Fruit fly (Drosophila melanogaster) whole organism, wandering third instar larva: ENCODE data around the gene corto.

Experiments
- Abd-B ChIP-seq: fragments of >200 bp; optimal IDR thresholded peaks from 2 replicates; lab custom pipeline; 2017; ENCODE audit warnings: missing biosample characterization, missing genetic modification characterization
- CG32264 ChIP-seq: fragments of 200-800 bp; sonication (Bioruptor generic); optimal IDR thresholded peaks from 2 replicates; lab custom pipeline; 2016; ENCODE audit warnings: missing biosample characterization, missing genetic modification characterization
- CG9705 ChIP-seq: fragments of 200-800 bp; sonication (Bioruptor generic); optimal IDR thresholded peaks from 2 replicates; lab custom pipeline; 2018; ENCODE audit warnings: missing biosample characterization, mild to moderate bottlenecking, missing genetic modification characterization
- CrebA ChIP-seq: fragments of 200-800 bp; sonication (Bioruptor generic); optimal IDR thresholded peaks from 2 replicates; lab custom pipeline; 2016; ENCODE audit warnings: missing biosample characterization, mild to moderate bottlenecking, missing genetic modification characterization, borderline replicate concordance
- Dfd ChIP-seq: fragments of >200 bp; optimal IDR thresholded peaks from 2 replicates; lab custom pipeline; 2017; ENCODE audit warnings: missing biosample characterization, missing genetic modification characterization
- Dif ChIP-seq: fragments of 200-275, 200-300 bp; sonication (Bioruptor generic); optimal IDR thresholded peaks from 2 replicates; lab custom pipeline; 2018; ENCODE audit warnings: missing biosample characterization, missing genetic modification characterization; ENCODE audit not compliant: partially characterized antibody
- GATAd ChIP-seq: sonication (Bioruptor generic); optimal IDR thresholded peaks from 2 replicates; lab custom pipeline; 2016; ENCODE audit warnings: missing biosample characterization, missing genetic modification characterization
- HLH106 ChIP-seq: fragments of 200-800 bp; optimal IDR thresholded peaks from 3 replicates; lab custom pipeline; 2019; ENCODE audit warnings: missing biosample characterization, mild to moderate bottlenecking, missing genetic modification characterization, moderate library complexity
- Hnf4 ChIP-seq: fragments of 200-800 bp; sonication (Bioruptor generic); optimal IDR thresholded peaks from 2 replicates; lab custom pipeline; 2016; ENCODE audit warnings: missing biosample characterization, mild to moderate bottlenecking, missing genetic modification characterization
- Hr78 ChIP-seq: fragments of >200 bp; optimal IDR thresholded peaks from 2 replicates; lab custom pipeline; 2017; ENCODE audit warnings: missing biosample characterization, missing genetic modification characterization
- Hr83 ChIP-seq: fragments of 200-300 bp; sonication (Bioruptor generic); optimal IDR thresholded peaks from 2 replicates; lab custom pipeline; 2016; ENCODE audit warnings: missing biosample characterization, mild to moderate bottlenecking, missing genetic modification characterization, moderate library complexity; ENCODE audit not compliant: poor library complexity, severe bottlenecking
- Jra ChIP-seq: sonication (Bioruptor generic); optimal IDR thresholded peaks from 2 replicates; lab custom pipeline; 2016; ENCODE audit warnings: missing biosample characterization, missing genetic modification characterization
- Mio ChIP-seq: sonication (Bioruptor generic); optimal IDR thresholded peaks from 2 replicates; lab custom pipeline; 2016; ENCODE audit warnings: missing biosample characterization, missing genetic modification characterization
- Myc ChIP-seq: fragments of >200 bp; optimal IDR thresholded peaks from 2 replicates; lab custom pipeline; 2017
- N ChIP-seq: fragments of >200 bp; optimal IDR thresholded peaks from 2 replicates; lab custom pipeline; 2018; ENCODE audit warnings: missing biosample characterization, missing external identifiers, missing genetic modification characterization
- OdsH ChIP-seq: fragments of 200-800 bp; sonication (Bioruptor generic); optimal IDR thresholded peaks from 2 replicates; lab custom pipeline; 2016; ENCODE audit warnings: missing biosample characterization, mild to moderate bottlenecking, missing genetic modification characterization
- Rel ChIP-seq, 2 experiments: fragments of 200-800 bp; sonication (Bioruptor generic) in 1 of 2; optimal IDR thresholded peaks; 2 replicates in 1 of 2; 3 replicates in 1 of 2; lab custom pipeline; 2016 to 2019; ENCODE audit warnings: mild to moderate bottlenecking in 2 of 2, missing biosample characterization in 2 of 2, missing genetic modification characterization in 2 of 2, moderate library complexity in 1 of 2
- Sp1 ChIP-seq: fragments of 200-800 bp; sonication (Bioruptor generic); optimal IDR thresholded peaks from 3 replicates; lab custom pipeline; 2019; ENCODE audit warnings: missing biosample characterization, mild to moderate bottlenecking, missing genetic modification characterization, moderate library complexity
- Vsx2 ChIP-seq: fragments of 200-300, 225-300 bp; sonication (Bioruptor generic); optimal IDR thresholded peaks from 2 replicates; lab custom pipeline; 2018; ENCODE audit warnings: missing biosample characterization, missing genetic modification characterization; ENCODE audit not compliant: partially characterized antibody
- br ChIP-seq: fragments of 200-800 bp; sonication (Bioruptor generic); optimal IDR thresholded peaks from 2 replicates; lab custom pipeline; 2016; ENCODE audit warnings: missing biosample characterization, missing genetic modification characterization
- brk ChIP-seq: fragments of 200-800 bp; sonication (Bioruptor generic); optimal IDR thresholded peaks from 2 replicates; lab custom pipeline; 2016; ENCODE audit warnings: missing biosample characterization, mild to moderate bottlenecking, missing genetic modification characterization
- dl ChIP-seq, 2 experiments: fragments of 175-275, 200-275 bp in 1 of 2; fragments of 200-275 bp in 1 of 2; sonication (Bioruptor generic); optimal IDR thresholded peaks; lab custom pipeline; 2018; ENCODE audit warnings: mild to moderate bottlenecking in 2 of 2, missing biosample characterization in 2 of 2, missing genetic modification characterization in 2 of 2, moderate library complexity in 2 of 2; ENCODE audit not compliant: partially characterized antibody in 2 of 2, insufficient read depth in 1 of 2
- dmrt93B ChIP-seq: fragments of 200-800 bp; sonication (Bioruptor generic); optimal IDR thresholded peaks from 2 replicates; lab custom pipeline; 2018; ENCODE audit warnings: missing biosample characterization, mild to moderate bottlenecking, missing genetic modification characterization
- dsf ChIP-seq: sonication (Bioruptor generic); optimal IDR thresholded peaks from 2 replicates; lab custom pipeline; 2016; ENCODE audit warnings: missing biosample characterization, missing genetic modification characterization, borderline replicate concordance
- ey ChIP-seq: fragments of 200-800 bp; sonication (Bioruptor generic); optimal IDR thresholded peaks from 2 replicates; lab custom pipeline; 2016; ENCODE audit warnings: missing biosample characterization, missing genetic modification characterization
- foxo ChIP-seq, 2 experiments: fragments of 200-800 bp; sonication (Bioruptor generic); optimal IDR thresholded peaks; 2 replicates in 1 of 2; 3 replicates in 1 of 2; lab custom pipeline; 2016 to 2017; ENCODE audit warnings: missing biosample characterization in 2 of 2, missing genetic modification characterization in 2 of 2
- fru ChIP-seq: fragments of 200-800 bp; sonication (Bioruptor generic); optimal IDR thresholded peaks from 3 replicates; lab custom pipeline; 2016; ENCODE audit warnings: missing biosample characterization, mild to moderate bottlenecking, missing genetic modification characterization
- h ChIP-seq: fragments of 200-800 bp; sonication (Bioruptor generic); optimal IDR thresholded peaks from 3 replicates; lab custom pipeline; 2016; ENCODE audit warnings: missing biosample characterization, mild to moderate bottlenecking, missing genetic modification characterization
- jim ChIP-seq: fragments of 175-275, 200-325 bp; sonication (Bioruptor generic); optimal IDR thresholded peaks from 2 replicates; lab custom pipeline; 2016; ENCODE audit warnings: missing biosample characterization, mild to moderate bottlenecking, missing genetic modification characterization
- lola ChIP-seq: fragments of >200 bp; optimal IDR thresholded peaks from 2 replicates; lab custom pipeline; 2017; ENCODE audit warnings: missing biosample characterization, missing genetic modification characterization
- pan ChIP-seq: fragments of >200 bp; optimal IDR thresholded peaks from 2 replicates; lab custom pipeline; 2017
- psq ChIP-seq: fragments of 200-800 bp; sonication (Bioruptor generic); optimal IDR thresholded peaks from 3 replicates; lab custom pipeline; 2017; ENCODE audit warnings: missing biosample characterization, mild to moderate bottlenecking, missing genetic modification characterization, moderate library complexity
- rgr ChIP-seq: fragments of 200-800 bp; sonication (Bioruptor generic); optimal IDR thresholded peaks from 3 replicates; lab custom pipeline; 2016; ENCODE audit warnings: missing biosample characterization, mild to moderate bottlenecking, missing genetic modification characterization
- sage ChIP-seq: fragments of 200-800 bp; sonication (Bioruptor generic); optimal IDR thresholded peaks from 2 replicates; lab custom pipeline; 2016; ENCODE audit warnings: missing biosample characterization, mild to moderate bottlenecking, missing genetic modification characterization
- sv ChIP-seq: fragments of 200-800 bp; sonication (Bioruptor generic); optimal IDR thresholded peaks from 3 replicates; lab custom pipeline; 2016; ENCODE audit warnings: missing biosample characterization, missing genetic modification characterization
- tai ChIP-seq: sonication (Bioruptor generic); optimal IDR thresholded peaks from 2 replicates; lab custom pipeline; 2016; ENCODE audit warnings: missing biosample characterization, missing genetic modification characterization
- usp ChIP-seq: fragments of >200 bp; optimal IDR thresholded peaks from 2 replicates; lab custom pipeline; 2017; ENCODE audit warnings: missing biosample characterization, missing genetic modification characterization
- woc ChIP-seq: sonication (Bioruptor generic); optimal IDR thresholded peaks from 2 replicates; lab custom pipeline; 2016; ENCODE audit warnings: missing biosample characterization, mild to moderate bottlenecking, missing genetic modification characterization

corto gene

dm6 chr3R:5060281-5060668 is 26.6 kb downstream of the corto start:
- TF ChIP-seq usp (GFP tag; lab: Kevin White, UChicago) (no peak), Hr83 (GFP tag; lab: Kevin White, UChicago) (no peak), brk (GFP tag; lab: Kevin White, UChicago) (no peak), Hr78 (GFP tag; lab: Kevin White, UChicago) (no peak), fru (peak; percentile 4), pan (lab: Kevin White, UChicago) (no peak), sage (GFP tag; lab: Kevin White, UChicago) (peak; percentile 66), HLH106 (peak; percentile 20), foxo (GFP tag; optimal IDR thresholded peaks at IDR 0.05; lab: Kevin White, UChicago) (peak in 1 of 2 experiments; percentile 45), Sp1 (GFP tag; lab: Kevin White, UChicago) (no peak), h (GFP tag; lab: Kevin White, UChicago) (peak; percentile 47), Mio (GFP tag; lab: Kevin White, UChicago) (no peak), Rel (GFP tag; optimal IDR thresholded peaks at IDR 0.05; lab: Kevin White, UChicago) (no peak), Rel (tag; optimal IDR thresholded peaks at IDR 0.05; lab: Kevin White, UChicago) (no peak), lola (GFP tag; lab: Kevin White, UChicago) (no peak), tai (GFP tag; lab: Kevin White, UChicago) (no peak), GATAd (GFP tag; lab: Kevin White, UChicago) (no peak), Jra (GFP tag; lab: Kevin White, UChicago) (no peak), ey (GFP tag; lab: Kevin White, UChicago) (peak; percentile 28), Vsx2 (GFP tag; lab: Kevin White, UChicago) (no peak), psq (GFP tag; lab: Kevin White, UChicago) (no peak), woc (GFP tag; lab: Kevin White, UChicago) (no peak), N (no peak), dl (GFP tag; optimal IDR thresholded peaks at IDR 0.05; lab: Kevin White, UChicago; ENCODE audit: insufficient read depth in 1 of 2, partially characterized antibody in 2 of 2) (no peak), Dfd (GFP tag; lab: Kevin White, UChicago) (no peak), CrebA (no peak), OdsH (GFP tag; lab: Kevin White, UChicago) (peak; percentile 46), Abd-B (no peak), Dif (GFP tag; lab: Kevin White, UChicago) (no peak), jim (no peak), rgr (peak; percentile 42), CG32264 (no peak), Hnf4 (GFP tag; lab: Kevin White, UChicago) (peak; percentile 18), CG9705 (no peak), sv (GFP tag; lab: Kevin White, UChicago) (no peak), dmrt93B (GFP tag; lab: Kevin White, UChicago) (no peak), Myc (lab: Kevin White, UChicago) (no peak), dsf (GFP tag; lab: Kevin White, UChicago) (no peak), br (GFP tag; lab: Kevin White, UChicago) (no peak)

- TF ChIP-seq ey (GFP tag; lab: Kevin White, UChicago) = no peak
- peak; percentile 1 for TF ChIP-seq br (GFP tag; lab: Kevin White, UChicago)
- peak; percentile 7 for TF ChIP-seq h (GFP tag; lab: Kevin White, UChicago)
Measured at dm6 chr3R:5059320-5059719, 27.6 kb downstream of the corto start.

DNA sequence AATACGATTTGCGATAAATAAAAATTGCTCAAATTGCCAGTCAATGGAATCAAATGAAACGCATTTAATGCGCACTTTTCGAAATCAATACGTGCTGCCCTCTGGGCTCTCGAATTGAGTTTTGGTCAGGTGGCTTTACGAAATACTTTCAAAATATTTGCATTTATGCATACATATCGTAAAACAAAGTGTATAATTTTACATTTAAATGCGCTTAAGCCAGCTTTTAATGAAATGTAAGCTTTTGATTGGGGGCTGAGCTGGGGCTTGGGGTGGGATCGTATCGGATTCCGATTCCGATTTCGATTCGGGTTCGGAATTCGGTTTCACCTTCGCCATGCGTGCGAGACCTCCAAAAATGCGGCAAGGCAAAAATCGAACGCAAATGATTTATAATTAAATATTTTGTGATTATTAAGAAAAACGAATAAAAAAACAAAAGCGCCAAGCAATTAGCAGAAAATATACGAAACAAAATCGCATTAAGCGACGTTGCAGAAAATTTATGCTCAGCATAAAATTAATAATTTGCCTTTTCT is 28.5 kb downstream of the corto start:
- no peak for TF ChIP-seq Rel (GFP tag; optimal IDR thresholded peaks at IDR 0.05; lab: Kevin White, UChicago)
- peak; percentile 5 for TF ChIP-seq Rel (tag; optimal IDR thresholded peaks at IDR 0.05; lab: Kevin White, UChicago)
- no peak for TF ChIP-seq sv (GFP tag; lab: Kevin White, UChicago)
